Worm (Caenorhabditis elegans): ENCODE measurements around the gene fipr-7.

DNA sequence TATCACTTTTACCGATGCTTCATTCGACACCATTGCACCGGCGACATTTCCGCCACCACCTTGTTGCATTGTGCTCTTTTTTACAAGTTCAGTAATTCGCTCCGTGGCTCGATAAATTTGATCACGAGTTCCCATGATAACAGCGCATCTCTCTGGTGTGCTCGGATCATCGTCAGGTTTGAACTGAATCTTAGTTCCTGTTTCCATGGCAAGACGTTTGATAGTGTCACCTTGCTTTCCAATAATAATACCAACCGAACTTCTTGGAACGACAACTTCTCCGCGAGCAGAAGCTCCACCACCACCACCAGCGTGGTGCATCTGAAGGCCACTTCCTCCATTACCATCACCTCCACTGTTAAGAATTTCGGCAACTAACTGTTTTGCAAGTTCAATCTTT is 7.5 kb downstream of the fipr-7 start:
- TF ChIP-seq flt-1 (GFP tag; IDR thresholded peaks at IDR 0.05) = no peak
- no peak for TF ChIP-seq klf-2 (GFP tag; conservative IDR thresholded peaks at IDR 0.05)
- TF ChIP-seq cog-1 (tag; optimal IDR thresholded peaks at IDR 0.05) = no peak
- TF ChIP-seq ztf-23 (GFP tag; IDR thresholded peaks at IDR 0.05) = no peak
- TF ChIP-seq tab-1 (GFP tag; IDR thresholded peaks at IDR 0.05) = no peak
- no peak for TF ChIP-seq ztf-29 (GFP tag; IDR thresholded peaks at IDR 0.05)
- TF ChIP-seq T22C8.4 (GFP tag; IDR thresholded peaks at IDR 0.05) = no peak
- no peak for TF ChIP-seq med-1 (GFP tag; optimal IDR thresholded peaks at IDR 0.05; ENCODE audit: insufficient read depth)
- TF ChIP-seq ref-1 (GFP tag; conservative IDR thresholded peaks at IDR 0.05) = no peak

Data from whole organism, midembryonic.